Worm (Caenorhabditis elegans): ENCODE measurements around the gene C03B1.3.

DNA sequence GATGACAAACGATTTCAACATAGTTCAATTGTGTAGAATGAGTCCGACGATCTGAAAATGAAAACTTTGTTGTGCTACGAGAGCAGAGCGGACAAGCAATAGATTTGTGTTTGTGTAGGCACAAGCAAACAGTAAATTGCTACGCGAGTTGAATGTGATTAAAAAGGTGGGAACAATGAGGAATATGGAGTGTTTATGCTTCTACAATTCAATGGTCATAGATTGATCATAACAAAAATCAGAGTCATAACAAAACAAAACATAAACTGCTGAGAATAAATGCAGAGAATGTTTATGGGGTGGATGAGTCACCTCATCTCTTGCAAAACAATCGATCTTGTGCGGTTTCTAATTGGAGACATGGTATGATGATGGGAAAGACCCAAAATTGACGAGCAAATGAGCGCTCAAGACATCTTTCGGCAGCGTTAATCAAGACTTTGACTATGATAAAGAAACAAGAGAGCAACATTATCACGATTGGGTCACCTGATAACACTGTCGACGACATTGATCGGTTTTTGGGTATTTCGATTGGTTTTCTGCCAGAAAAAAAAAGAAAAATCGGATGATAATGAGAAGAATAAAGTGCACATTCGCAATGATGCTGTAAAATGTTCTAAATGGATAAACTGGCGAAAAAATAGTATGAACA lies 11.9 kb downstream of the C03B1.3 start, which contains the start of gene lmp-1:
- TF ChIP-seq F57A8.1 (GFP tag; optimal IDR thresholded peaks at IDR 0.05): no peak
- no peak for TF ChIP-seq K11D2.4 (GFP tag; IDR thresholded peaks at IDR 0.05)
- no peak for TF ChIP-seq ZK185.1 (tag; optimal IDR thresholded peaks at IDR 0.05; ENCODE audit: poor library complexity, severe bottlenecking)
- no peak for TF ChIP-seq die-1 (tag; optimal IDR thresholded peaks at IDR 0.05)
- TF ChIP-seq ceh-27 (GFP tag; optimal IDR thresholded peaks at IDR 0.05): no peak
- no peak for TF ChIP-seq lin-54 (GFP tag; optimal IDR thresholded peaks at IDR 0.05)
- TF ChIP-seq cebp-1 (GFP tag; IDR thresholded peaks at IDR 0.05): no peak
- TF ChIP-seq cebp-1 (tag; optimal IDR thresholded peaks at IDR 0.05): no peak
- no peak for TF ChIP-seq hsf-1 (GFP tag; IDR thresholded peaks at IDR 0.05)
